Fruit fly (Drosophila melanogaster) whole organism, prepupa: ENCODE data around the gene CG32266.

Source experiments
- Blimp-1 ChIP-seq: fragments of 200-800 bp; sonication (Bioruptor generic); optimal IDR thresholded peaks from 3 replicates; lab custom pipeline; 2017; ENCODE audit warnings: missing biosample characterization, missing genetic modification characterization, mild to moderate bottlenecking, moderate library complexity, missing genetic modification reagents
- CG11294 ChIP-seq: fragments of 200-800 bp; sonication (Bioruptor generic); IDR thresholded peaks from 2 replicates; pipeline ENCODE4 v1.3.6; 2022; ENCODE audit warnings: missing biosample characterization, missing genetic modification characterization
- CG11762 ChIP-seq: fragments of 200-800 bp; sonication (Bioruptor generic); optimal IDR thresholded peaks from 3 replicates; lab custom pipeline; 2016; ENCODE audit warnings: missing biosample characterization, missing genetic modification characterization; ENCODE audit not compliant: insufficient read depth
- CG11902 ChIP-seq: fragments of 200-800 bp; sonication (Bioruptor generic); optimal IDR thresholded peaks from 3 replicates; lab custom pipeline; 2016; ENCODE audit warnings: missing biosample characterization, missing genetic modification characterization
- CG1621 ChIP-seq: fragments of 200-800 bp; sonication (Bioruptor generic); optimal IDR thresholded peaks from 3 replicates; lab custom pipeline; 2018; ENCODE audit warnings: missing biosample characterization, mild to moderate bottlenecking, missing genetic modification characterization
- CG16779 ChIP-seq: fragments of 200-800 bp; sonication (Bioruptor generic); optimal IDR thresholded peaks from 3 replicates; lab custom pipeline; 2017; ENCODE audit warnings: missing biosample characterization, mild to moderate bottlenecking, missing genetic modification characterization
- CG3032 ChIP-seq: fragments of 200-800 bp; optimal IDR thresholded peaks from 2 replicates; lab custom pipeline; 2019; ENCODE audit warnings: missing biosample characterization, mild to moderate bottlenecking, missing genetic modification characterization, moderate library complexity
- CG31627 ChIP-seq: fragments of 200-800 bp; sonication (Bioruptor generic); optimal IDR thresholded peaks from 3 replicates; lab custom pipeline; 2016; ENCODE audit warnings: missing biosample characterization, missing genetic modification characterization
- CG32006 ChIP-seq: fragments of 200-800 bp; sonication (Bioruptor generic); optimal IDR thresholded peaks from 3 replicates; lab custom pipeline; 2017; ENCODE audit warnings: missing biosample characterization, mild to moderate bottlenecking, missing genetic modification characterization
- CG34406 ChIP-seq: fragments of 200-800 bp; sonication (Bioruptor generic); optimal IDR thresholded peaks from 3 replicates; lab custom pipeline; 2016; ENCODE audit warnings: missing biosample characterization, missing genetic modification characterization
- CG3919 ChIP-seq: fragments of 200-800 bp; sonication (Bioruptor generic); optimal IDR thresholded peaks from 3 replicates; lab custom pipeline; 2016; ENCODE audit warnings: missing biosample characterization, missing genetic modification characterization
- CG6163 ChIP-seq: fragments of 200-800 bp; sonication (Bioruptor generic); IDR thresholded peaks from 3 replicates; pipeline ENCODE4 v1.3.6; 2022; ENCODE audit warnings: missing biosample characterization, missing genetic modification characterization
- CG6276 ChIP-seq: fragments of 200-800 bp; sonication (Bioruptor generic); optimal IDR thresholded peaks from 2 replicates; lab custom pipeline; 2017; ENCODE audit warnings: missing biosample characterization, mild to moderate bottlenecking, missing genetic modification characterization
- CG6808 ChIP-seq: fragments of 200-800 bp; sonication (Bioruptor generic); optimal IDR thresholded peaks from 3 replicates; lab custom pipeline; 2017; ENCODE audit warnings: missing biosample characterization, missing genetic modification characterization, mild to moderate bottlenecking, moderate library complexity, missing genetic modification reagents
- CG6854 ChIP-seq: fragments of 200-800 bp; sonication (Bioruptor generic); optimal IDR thresholded peaks from 2 replicates; lab custom pipeline; 2017; ENCODE audit warnings: missing biosample characterization, mild to moderate bottlenecking, missing genetic modification characterization
- CG7368 ChIP-seq: fragments of 200-800 bp; sonication (Bioruptor generic); optimal IDR thresholded peaks from 3 replicates; lab custom pipeline; 2016; ENCODE audit warnings: missing biosample characterization, missing genetic modification characterization
- CG8119 ChIP-seq: fragments of 200-800 bp; sonication (Bioruptor generic); IDR thresholded peaks from 3 replicates; pipeline ENCODE4 v1.3.6; 2022; ENCODE audit warnings: missing biosample characterization, missing genetic modification characterization
- CG8319 ChIP-seq: fragments of 200-800 bp; sonication (Bioruptor generic); optimal IDR thresholded peaks from 3 replicates; lab custom pipeline; 2016; ENCODE audit warnings: missing biosample characterization, missing genetic modification characterization
- CG8632 ChIP-seq: fragments of 200-800 bp; sonication (Bioruptor generic); optimal IDR thresholded peaks from 3 replicates; lab custom pipeline; 2016; ENCODE audit warnings: missing biosample characterization, missing genetic modification characterization
- Eip78C ChIP-seq: fragments of 200-800 bp; sonication (Bioruptor generic); peaks from one replicate; lab custom pipeline; 2016; ENCODE audit warnings: missing biosample characterization, missing genetic modification characterization
- Eip93F ChIP-seq: fragments of 200-800 bp; sonication (Bioruptor generic); optimal IDR thresholded peaks from 2 replicates; lab custom pipeline; 2016; ENCODE audit warnings: missing biosample characterization, mild to moderate bottlenecking, missing genetic modification characterization
- Ets21C ChIP-seq: fragments of 200-800 bp; sonication (Bioruptor generic); optimal IDR thresholded peaks from 3 replicates; lab custom pipeline; 2016; ENCODE audit warnings: missing biosample characterization, missing genetic modification characterization
- Ets96B ChIP-seq: fragments of 200-800 bp; optimal IDR thresholded peaks from 2 replicates; lab custom pipeline; 2019; ENCODE audit warnings: missing biosample characterization, mild to moderate bottlenecking, missing genetic modification characterization, moderate library complexity
- Gug ChIP-seq: fragments of 200-800 bp; sonication (Bioruptor generic); IDR thresholded peaks from 2 replicates; pipeline ENCODE4 v1.3.6; 2022; ENCODE audit warnings: missing biosample characterization, missing genetic modification characterization
- Hr4 ChIP-seq: fragments of 200-800 bp; sonication (Bioruptor generic); optimal IDR thresholded peaks from 3 replicates; lab custom pipeline; 2016; ENCODE audit warnings: missing biosample characterization, missing genetic modification characterization
- OdsH ChIP-seq: fragments of 200-800 bp; sonication (Bioruptor generic); optimal IDR thresholded peaks from 3 replicates; lab custom pipeline; 2016; ENCODE audit warnings: missing biosample characterization, missing genetic modification characterization
- Smox ChIP-seq: fragments of 200-800 bp; sonication (Bioruptor generic); optimal IDR thresholded peaks from 3 replicates; lab custom pipeline; 2016; ENCODE audit warnings: missing biosample characterization, missing genetic modification characterization
- Sox102F ChIP-seq: fragments of 200-800 bp; sonication (Bioruptor generic); optimal IDR thresholded peaks from 2 replicates; lab custom pipeline; 2016; ENCODE audit warnings: missing biosample characterization, mild to moderate bottlenecking, missing genetic modification characterization
- Sox14 ChIP-seq: fragments of 200-800 bp; sonication (Bioruptor generic); optimal IDR thresholded peaks from 3 replicates; lab custom pipeline; 2016; ENCODE audit warnings: missing biosample characterization, missing genetic modification characterization
- Sox15 ChIP-seq: fragments of 200-800 bp; sonication (Bioruptor generic); optimal IDR thresholded peaks from 3 replicates; lab custom pipeline; 2016; ENCODE audit warnings: missing biosample characterization, missing genetic modification characterization
- acj6 ChIP-seq: fragments of 200-800 bp; sonication (Bioruptor generic); optimal IDR thresholded peaks from 3 replicates; lab custom pipeline; 2016; ENCODE audit warnings: missing biosample characterization, missing genetic modification characterization
- cyc ChIP-seq: fragments of 200-800 bp; sonication (Bioruptor generic); optimal IDR thresholded peaks from 3 replicates; lab custom pipeline; 2016; ENCODE audit warnings: missing biosample characterization, missing genetic modification characterization
- dac ChIP-seq: fragments of 200-800 bp; sonication (Bioruptor generic); optimal IDR thresholded peaks from 2 replicates; lab custom pipeline; 2017; ENCODE audit warnings: missing biosample characterization, mild to moderate bottlenecking, missing genetic modification characterization
- dsx ChIP-seq: fragments of 200-800 bp; optimal IDR thresholded peaks from 3 replicates; lab custom pipeline; 2019; ENCODE audit warnings: missing biosample characterization, mild to moderate bottlenecking, missing genetic modification characterization, moderate library complexity; ENCODE audit not compliant: poor library complexity, severe bottlenecking
- eg ChIP-seq: fragments of 200-800 bp; sonication (Bioruptor generic); IDR thresholded peaks from 3 replicates; pipeline ENCODE4 v1.3.6; 2022; ENCODE audit warnings: missing biosample characterization, missing genetic modification characterization
- esn ChIP-seq: fragments of 200-800 bp; sonication (Bioruptor generic); optimal IDR thresholded peaks from 2 replicates; lab custom pipeline; 2016; ENCODE audit warnings: missing biosample characterization, mild to moderate bottlenecking, missing genetic modification characterization, moderate library complexity
- fd59A ChIP-seq: fragments of 200-800 bp; sonication (Bioruptor generic); optimal IDR thresholded peaks from 2 replicates; lab custom pipeline; 2017; ENCODE audit warnings: missing biosample characterization, mild to moderate bottlenecking, missing genetic modification characterization, missing genetic modification reagents
- lz ChIP-seq: fragments of 200-800 bp; sonication (Bioruptor generic); optimal IDR thresholded peaks from 3 replicates; lab custom pipeline; 2016; ENCODE audit warnings: missing biosample characterization, missing genetic modification characterization
- spab ChIP-seq: fragments of 200-800 bp; sonication (Bioruptor generic); optimal IDR thresholded peaks from 2 replicates; lab custom pipeline; 2017; ENCODE audit warnings: missing biosample characterization, mild to moderate bottlenecking, missing genetic modification characterization, missing genetic modification reagents
- ss ChIP-seq, 2 experiments: fragments of 200-800 bp; sonication (Bioruptor generic); optimal IDR thresholded peaks; 2 replicates in 1 of 2; 3 replicates in 1 of 2; lab custom pipeline; 2017 to 2018; ENCODE audit warnings: mild to moderate bottlenecking in 2 of 2, missing biosample characterization in 2 of 2, missing genetic modification characterization in 2 of 2, moderate library complexity in 1 of 2
- svp ChIP-seq: fragments of 200-800 bp; sonication (Bioruptor generic); peaks from one replicate; lab custom pipeline; 2016; ENCODE audit warnings: missing biosample characterization, missing genetic modification characterization
- topi ChIP-seq: fragments of 200-800 bp; sonication (Bioruptor generic); optimal IDR thresholded peaks from 3 replicates; lab custom pipeline; 2016; ENCODE audit warnings: missing biosample characterization, missing genetic modification characterization
- vri ChIP-seq: fragments of 200-800 bp; sonication (Bioruptor generic); optimal IDR thresholded peaks from 3 replicates; lab custom pipeline; 2016; ENCODE audit warnings: missing biosample characterization, mild to moderate bottlenecking, missing genetic modification characterization

CG32266 gene

DNA sequence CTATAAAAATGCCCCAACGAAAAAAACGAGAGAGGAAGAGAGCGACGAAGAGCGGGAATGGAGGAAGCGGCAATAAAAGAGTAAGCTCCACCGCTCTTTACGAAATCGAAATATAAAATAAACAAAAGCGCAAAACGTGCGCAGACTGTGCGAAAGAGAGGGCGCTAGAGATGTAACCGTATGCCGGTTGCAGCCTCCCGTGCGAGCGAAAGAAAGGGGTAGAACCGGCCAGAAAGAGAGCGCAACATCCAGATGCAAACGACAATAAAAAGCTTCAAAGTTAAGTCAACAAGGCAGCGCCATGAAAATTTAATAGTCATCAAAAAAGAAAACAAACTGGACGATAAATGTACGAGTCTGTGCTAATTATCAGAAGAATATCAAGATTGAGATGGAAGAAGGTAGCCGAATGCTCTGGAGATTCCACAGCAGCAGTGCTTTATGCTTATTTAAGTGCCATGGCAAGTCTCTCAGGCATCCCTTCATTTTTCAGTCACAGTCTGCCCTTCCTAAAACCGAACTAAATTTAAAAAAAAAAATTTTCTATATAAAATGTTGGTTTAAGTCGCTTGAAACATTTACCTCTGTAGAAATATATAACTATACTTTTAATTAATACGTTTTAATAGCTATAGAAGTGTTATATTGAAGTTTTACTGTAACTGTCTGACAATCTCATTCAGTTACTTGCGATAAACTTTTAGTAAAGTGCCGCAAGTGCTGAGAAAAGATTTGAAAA, 24.7 kb upstream of the CG32266 start (continued):
- TF ChIP-seq CG3919 (peak; percentile 7), Sox15 (GFP tag; lab: Kevin White, UChicago) (peak; percentile 9), CG1621 (tag; lab: Kevin White, UChicago) (peak; percentile 65), CG8319 (GFP tag; lab: Kevin White, UChicago) (no peak), CG6276 (GFP tag; lab: Kevin White, UChicago) (peak; percentile 67), CG3032 (tag; lab: Kevin White, UChicago) (peak; percentile 38), CG11294 (GFP tag; lab: Robert Waterston, UW) (peak; percentile 49), lz (GFP tag; lab: Kevin White, UChicago) (peak; percentile 51), OdsH (GFP tag; lab: Kevin White, UChicago) (peak; percentile 59), topi (GFP tag; lab: Kevin White, UChicago) (peak; percentile 50), Blimp-1 (GFP tag; lab: Kevin White, UChicago) (no peak), CG11762 (no peak), Ets96B (peak; percentile 51), Hr4 (GFP tag; lab: Kevin White, UChicago) (peak; percentile 71), CG16779 (tag; lab: Kevin White, UChicago) (peak; percentile 64), CG32006 (peak; percentile 68), CG34406 (peak; percentile 45), svp (GFP tag; lab: Kevin White, UChicago) (peak; percentile 84), esn (peak; percentile 61), Eip78C (GFP tag; lab: Kevin White, UChicago) (peak; percentile 86), acj6 (GFP tag; lab: Kevin White, UChicago) (peak; percentile 53)

DNA sequence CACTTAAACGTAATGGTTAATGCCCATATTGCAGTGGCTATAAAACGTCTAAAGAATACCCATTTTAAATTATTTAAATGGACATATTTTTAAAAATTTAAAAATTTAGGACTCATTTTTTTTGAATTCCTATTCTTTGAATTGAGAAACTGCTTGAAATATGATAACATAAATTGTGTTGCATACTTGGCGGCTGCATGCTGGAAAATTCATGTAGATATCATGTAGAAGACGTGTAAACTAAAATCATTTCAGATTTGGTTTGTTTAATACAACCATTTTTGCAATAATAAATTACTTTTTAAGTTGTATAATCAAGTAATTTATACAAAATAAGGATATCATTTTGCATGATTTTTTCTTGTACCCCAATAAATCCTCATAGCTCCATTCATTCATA, 23.9 kb upstream of the CG32266 start:
- TF ChIP-seq Hr4 (GFP tag; lab: Kevin White, UChicago) (no peak), Eip93F (GFP tag; lab: Kevin White, UChicago) (no peak), Eip78C (GFP tag; lab: Kevin White, UChicago) (peak; percentile 10)

DNA sequence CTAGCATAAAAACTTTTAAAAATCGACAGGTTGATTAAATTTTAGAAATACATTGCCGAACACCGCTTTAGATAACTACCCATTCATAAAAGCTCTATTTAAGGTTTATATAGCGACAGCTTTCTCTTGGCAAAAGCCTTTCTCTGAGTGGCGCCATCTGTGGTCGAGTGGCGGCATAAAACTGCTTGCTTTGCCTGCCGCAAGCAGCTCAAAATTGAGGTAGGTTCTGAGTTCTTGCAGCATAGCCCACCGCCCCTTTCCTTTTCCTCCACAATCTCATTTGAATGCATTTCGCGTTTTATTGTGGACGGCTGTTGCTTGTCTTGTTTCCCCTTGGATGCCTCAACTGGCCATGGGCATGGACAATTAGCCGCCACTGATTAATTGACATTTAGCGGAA, 22.8 kb upstream of the CG32266 start:
- no peak for TF ChIP-seq dsx (GFP tag; lab: Kevin White, UChicago)
- peak; percentile 61 for TF ChIP-seq lz (GFP tag; lab: Kevin White, UChicago)
- no peak for TF ChIP-seq CG11294 (GFP tag; lab: Robert Waterston, UW)
- TF ChIP-seq CG31627 (GFP tag; lab: Kevin White, UChicago), result peak; percentile 42
- TF ChIP-seq ss (GFP tag; optimal IDR thresholded peaks at IDR 0.05; lab: Kevin White, UChicago), result peak in 1 of 2 experiments; percentile 11
- TF ChIP-seq CG8119 (GFP tag; lab: Robert Waterston, UW), result no peak
- no peak for TF ChIP-seq CG6808
- TF ChIP-seq CG16779 (tag; lab: Kevin White, UChicago), result no peak
- no peak for TF ChIP-seq Ets96B
- no peak for TF ChIP-seq CG11902 (GFP tag; lab: Kevin White, UChicago)
- no peak for TF ChIP-seq CG3032 (tag; lab: Kevin White, UChicago)
- no peak for TF ChIP-seq CG8632 (GFP tag; lab: Kevin White, UChicago)
- TF ChIP-seq Blimp-1 (GFP tag; lab: Kevin White, UChicago), result no peak
- peak; percentile 35; the same call in 1 of the 3 replicates for TF ChIP-seq CG6163 (GFP tag; lab: Robert Waterston, UW)
- TF ChIP-seq CG6276 (GFP tag; lab: Kevin White, UChicago), result no peak
- peak; percentile 5 for TF ChIP-seq CG32006
- peak; percentile 57 for TF ChIP-seq OdsH (GFP tag; lab: Kevin White, UChicago)
- peak; percentile 2 for TF ChIP-seq Ets21C (GFP tag; lab: Kevin White, UChicago)
- TF ChIP-seq acj6 (GFP tag; lab: Kevin White, UChicago), result peak; percentile 18
- TF ChIP-seq vri (GFP tag; lab: Kevin White, UChicago), result peak; percentile 56
- 0 out of 3 replicates have a peak, but pooled peaks have one; percentile 10 for TF ChIP-seq eg (GFP tag; lab: Robert Waterston, UW)
- no peak for TF ChIP-seq CG6854 (GFP tag; lab: Kevin White, UChicago)
- TF ChIP-seq spab (GFP tag; lab: Kevin White, UChicago), result no peak
- TF ChIP-seq Hr4 (GFP tag; lab: Kevin White, UChicago), result peak; percentile 43
- peak; percentile 49 for TF ChIP-seq Sox102F (GFP tag; lab: Kevin White, UChicago)
- no peak for TF ChIP-seq CG1621 (tag; lab: Kevin White, UChicago)
- TF ChIP-seq Smox (GFP tag; lab: Kevin White, UChicago), result peak; percentile 33
- peak; percentile 82 for TF ChIP-seq Eip78C (GFP tag; lab: Kevin White, UChicago)
- peak; percentile 5 for TF ChIP-seq CG34406
- TF ChIP-seq CG3919, result peak; percentile 27
- TF ChIP-seq Sox14 (GFP tag; lab: Kevin White, UChicago), result peak; percentile 32
- peak; percentile 71 for TF ChIP-seq svp (GFP tag; lab: Kevin White, UChicago)
- TF ChIP-seq cyc (GFP tag; lab: Kevin White, UChicago), result peak; percentile 25
- TF ChIP-seq fd59A (GFP tag; lab: Kevin White, UChicago), result peak; percentile 14
- no peak for TF ChIP-seq CG7368 (GFP tag; lab: Kevin White, UChicago)
- no peak for TF ChIP-seq Gug (GFP tag; lab: Robert Waterston, UW)
- peak; percentile 36 for TF ChIP-seq dac (GFP tag; lab: Kevin White, UChicago)
- no peak for TF ChIP-seq Sox15 (GFP tag; lab: Kevin White, UChicago)
